Worm (Caenorhabditis elegans): Measurements from ENCODE around the gene frpr-9.

ce11 chrV:11027740-11028139, 35.9 kb downstream of the frpr-9 start:
- TF ChIP-seq nhr-11 (tag; optimal IDR thresholded peaks at IDR 0.05) = no peak
- TF ChIP-seq skn-1 (tag; optimal IDR thresholded peaks at IDR 0.05) = no peak
- no peak for TF ChIP-seq zag-1 (tag; optimal IDR thresholded peaks at IDR 0.05)
- TF ChIP-seq lin-13 (GFP tag; optimal IDR thresholded peaks at IDR 0.05) = no peak
- TF ChIP-seq pax-3 (tag; optimal IDR thresholded peaks at IDR 0.05) = no peak
- no peak for TF ChIP-seq C16A3.4 (tag; optimal IDR thresholded peaks at IDR 0.05)
- no peak for TF ChIP-seq pqm-1 (tag; optimal IDR thresholded peaks at IDR 0.05)
- TF ChIP-seq ceh-88 (GFP tag; IDR thresholded peaks at IDR 0.05) = no peak
- no peak for TF ChIP-seq dpl-1 (GFP tag; optimal IDR thresholded peaks at IDR 0.05)
- no peak for TF ChIP-seq unc-62 (GFP tag; optimal IDR thresholded peaks at IDR 0.05)
- TF ChIP-seq tbx-2 (tag; optimal IDR thresholded peaks at IDR 0.05) = no peak
- TF ChIP-seq elt-2 (tag; optimal IDR thresholded peaks at IDR 0.05) = no peak
- TF ChIP-seq jun-1 (tag; optimal IDR thresholded peaks at IDR 0.05) = no peak
- no peak for TF ChIP-seq lir-3 (tag; optimal IDR thresholded peaks at IDR 0.05; ENCODE audit: poor library complexity)

Data from whole organism, L1 larva.